Worm (Caenorhabditis elegans) whole organism, L3 larva: Measurements from ENCODE around the gene C34F11.8.

Source experiments
- ZK546.5 ChIP-seq: sonication (generic microtip); optimal IDR thresholded peaks from 2 replicates; lab custom pipeline; 2017; ENCODE audit warnings: missing biosample characterization, missing genetic modification characterization
- aly-2 ChIP-seq: fragments of 150-350 bp; optimal IDR thresholded peaks from 2 replicates; lab custom pipeline; 2014; ENCODE audit warnings: missing biosample characterization, missing genetic modification characterization
- ama-1 ChIP-seq: fragments of 150-350 bp; optimal IDR thresholded peaks from 2 replicates; lab custom pipeline; 2018
- ceh-16 ChIP-seq: sonication (generic microtip); optimal IDR thresholded peaks from 2 replicates; lab custom pipeline; 2017; ENCODE audit warnings: missing biosample characterization, missing genetic modification characterization
- ceh-28 ChIP-seq: fragments of 150-350 bp; optimal IDR thresholded peaks from 2 replicates; lab custom pipeline; 2014; ENCODE audit warnings: missing biosample characterization, missing genetic modification reagents, missing genetic modification characterization
- daf-12 ChIP-seq: fragments of 150-350 bp; optimal IDR thresholded peaks from 2 replicates; lab custom pipeline; 2014; ENCODE audit warnings: missing biosample characterization, missing genetic modification reagents, missing genetic modification characterization
- egl-27 ChIP-seq: sonication (generic microtip); optimal IDR thresholded peaks from 4 replicates; lab custom pipeline; 2017; ENCODE audit warnings: missing biosample characterization, missing genetic modification reagents, missing genetic modification characterization
- egl-5 ChIP-seq: fragments of 150-350 bp; optimal IDR thresholded peaks from 2 replicates; lab custom pipeline; 2017; ENCODE audit warnings: missing biosample characterization, missing genetic modification reagents, missing genetic modification characterization, inconsistent platforms
- elt-1 ChIP-seq: fragments of 150-350 bp; optimal IDR thresholded peaks from 2 replicates; lab custom pipeline; 2014; ENCODE audit warnings: missing biosample characterization, missing genetic modification characterization
- elt-2 ChIP-seq: sonication (generic microtip); optimal IDR thresholded peaks from 2 replicates; lab custom pipeline; 2016; ENCODE audit warnings: missing genetic modification reagents, mild to moderate bottlenecking, missing genetic modification characterization, missing compliant biosample characterization
- elt-3 ChIP-seq, 3 experiments: fragments of 150-350 bp in 1 of 3; sonication (generic microtip) in 2 of 3; optimal IDR thresholded peaks; 2 replicates in 2 of 3; 4 replicates in 1 of 3; lab custom pipeline; 2014 to 2017; ENCODE audit warnings: missing biosample characterization in 3 of 3, missing genetic modification characterization in 3 of 3
- eor-1 ChIP-seq, 2 experiments: fragments of 150-350 bp; optimal IDR thresholded peaks; 2 replicates each; lab custom pipeline; 2014 to 2018; ENCODE audit warnings: missing biosample characterization in 2 of 2, missing genetic modification characterization in 2 of 2
- fkh-10 ChIP-seq: sonication (generic microtip); optimal IDR thresholded peaks from 2 replicates; lab custom pipeline; 2017; ENCODE audit warnings: missing biosample characterization, missing genetic modification reagents, missing genetic modification characterization
- fkh-2 ChIP-seq: fragments of 150-350 bp; optimal IDR thresholded peaks from 2 replicates; lab custom pipeline; 2014; ENCODE audit warnings: missing biosample characterization, missing genetic modification reagents, missing genetic modification characterization
- hmg-11 ChIP-seq: sonication (generic microtip); optimal IDR thresholded peaks from 2 replicates; lab custom pipeline; 2016; ENCODE audit warnings: missing genetic modification characterization, missing compliant biosample characterization
- jun-1 ChIP-seq: fragments of 150-350 bp; optimal IDR thresholded peaks from 2 replicates; lab custom pipeline; 2014; ENCODE audit warnings: missing biosample characterization, missing genetic modification reagents, missing genetic modification characterization
- lin-15B ChIP-seq: fragments of 150-350 bp; optimal IDR thresholded peaks from 2 replicates; lab custom pipeline; 2014; ENCODE audit warnings: missing biosample characterization, missing genetic modification characterization
- lin-39 ChIP-seq: fragments of 150-350 bp; optimal IDR thresholded peaks from 2 replicates; lab custom pipeline; 2018; ENCODE audit warnings: missing biosample characterization, missing genetic modification reagents, missing genetic modification characterization
- mml-1 ChIP-seq: fragments of 150-350 bp; sonication (generic microtip); optimal IDR thresholded peaks from 3 replicates; lab custom pipeline; 2014; ENCODE audit warnings: missing biosample characterization, missing genetic modification characterization
- nfya-1 ChIP-seq: sonication (generic microtip); optimal IDR thresholded peaks from 2 replicates; lab custom pipeline; 2017; ENCODE audit warnings: missing genetic modification characterization, mild to moderate bottlenecking, missing compliant biosample characterization, antibody characterized with exemption, moderate library complexity; ENCODE audit not compliant: insufficient read depth
- nhr-12 ChIP-seq: fragments of 150-350 bp; optimal IDR thresholded peaks from 2 replicates; lab custom pipeline; 2014; ENCODE audit warnings: missing biosample characterization, missing genetic modification characterization
- nhr-23 ChIP-seq: fragments of 150-350 bp; optimal IDR thresholded peaks from 2 replicates; lab custom pipeline; 2014; ENCODE audit warnings: missing biosample characterization, missing genetic modification reagents, missing genetic modification characterization
- nhr-43 ChIP-seq: sonication (generic microtip); optimal IDR thresholded peaks from 2 replicates; lab custom pipeline; 2016; ENCODE audit warnings: mild to moderate bottlenecking, missing genetic modification characterization, missing compliant biosample characterization; ENCODE audit not compliant: poor library complexity, severe bottlenecking
- nhr-77 ChIP-seq: fragments of 150-350 bp; optimal IDR thresholded peaks from 2 replicates; lab custom pipeline; 2014; ENCODE audit warnings: missing biosample characterization, missing genetic modification characterization
- pha-4 ChIP-seq: fragments of 150-350 bp; optimal IDR thresholded peaks from 2 replicates; lab custom pipeline; 2014; ENCODE audit warnings: missing biosample characterization, missing genetic modification reagents, missing genetic modification characterization
- pqm-1 ChIP-seq: fragments of 150-350 bp; optimal IDR thresholded peaks from 2 replicates; lab custom pipeline; 2017; ENCODE audit warnings: missing biosample characterization, missing genetic modification characterization, inconsistent platforms
- sea-2 ChIP-seq: fragments of 150-350 bp; sonication (generic microtip); optimal IDR thresholded peaks from 4 replicates; lab custom pipeline; 2014; ENCODE audit warnings: missing biosample characterization, missing genetic modification reagents, missing genetic modification characterization
- skn-1 ChIP-seq: fragments of 150-350 bp; optimal IDR thresholded peaks from 2 replicates; lab custom pipeline; 2014; ENCODE audit warnings: missing biosample characterization, missing genetic modification characterization
- snpc-4 ChIP-seq: fragments of 150-350 bp; optimal IDR thresholded peaks from 2 replicates; lab custom pipeline; 2014; ENCODE audit warnings: missing biosample characterization, missing genetic modification characterization
- tbx-2 ChIP-seq: sonication (generic microtip); optimal IDR thresholded peaks from 2 replicates; lab custom pipeline; 2016; ENCODE audit warnings: mild to moderate bottlenecking, missing genetic modification characterization, missing compliant biosample characterization
- unc-39 ChIP-seq: sonication (generic microtip); optimal IDR thresholded peaks from 4 replicates; lab custom pipeline; 2017; ENCODE audit warnings: missing biosample characterization, missing genetic modification characterization
- unc-62 ChIP-seq: fragments of 150-350 bp; sonication (generic microtip); optimal IDR thresholded peaks from 4 replicates; lab custom pipeline; 2014; ENCODE audit warnings: missing biosample characterization, missing genetic modification reagents, missing genetic modification characterization

Gene C34F11.8

DNA sequence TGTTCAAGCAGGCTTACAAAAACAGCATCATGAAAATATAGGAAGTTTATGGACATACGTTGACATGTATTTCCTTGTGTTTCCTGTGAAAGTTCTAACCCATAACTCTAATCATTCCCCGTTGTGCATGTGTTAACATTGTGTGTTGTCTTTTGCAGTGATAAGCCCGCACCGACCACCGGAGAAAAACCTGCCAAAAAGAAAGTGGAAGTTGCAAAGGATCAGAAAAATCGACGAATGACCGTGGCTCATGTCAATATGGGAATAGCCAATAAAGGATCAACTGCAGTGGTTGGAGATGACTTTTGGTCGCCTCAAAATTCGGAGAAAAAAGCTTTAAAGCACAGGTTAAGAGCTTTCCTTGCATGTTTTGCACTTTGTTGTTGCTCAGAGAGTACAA is 5.5 kb downstream of the C34F11.8 start:
- no peak for TF ChIP-seq nhr-43
- TF ChIP-seq nhr-12 (tag; lab: Kevin White, UChicago) = no peak
- peak; percentile 39 for TF ChIP-seq elt-2

DNA sequence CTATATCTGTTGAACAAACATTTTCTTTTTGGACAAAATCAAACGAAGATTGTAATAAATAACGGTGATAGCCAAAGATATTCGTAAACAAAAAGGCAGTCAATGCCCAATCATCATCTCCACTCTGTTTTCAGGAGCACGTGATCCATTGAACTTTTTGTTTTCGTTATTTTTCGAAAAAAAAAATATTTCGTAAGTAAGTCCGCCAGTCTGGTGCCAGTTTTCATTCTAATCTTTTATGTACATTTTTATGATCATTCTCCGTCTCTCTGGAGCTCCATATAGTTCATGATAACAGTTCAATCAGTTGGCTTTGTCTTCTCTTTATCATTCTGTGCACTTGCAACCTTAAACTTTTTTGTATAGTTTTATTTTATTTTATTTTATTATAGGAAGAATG is 7.8 kb downstream of the C34F11.8 start, which contains the start of gene ampd-1:
TSS of gene ampd-1 (plus strand) at position 393 of the 400 bp plus-strand sequence.
- TF ChIP-seq unc-62 (no peak), nhr-77 (tag; lab: Kevin White, UChicago) (no peak), elt-2 (peak; percentile 95), nfya-1 (tag; lab: Kevin White, UChicago) (peak; percentile 38), pqm-1 (tag; lab: Kevin White, UChicago) (peak; percentile 68), pha-4 (tag; lab: Kevin White, UChicago) (peak; percentile 38), ceh-28 (tag; lab: Kevin White, UChicago) (no peak), ama-1 (no peak), ZK546.5 (no peak), nhr-43 (no peak), aly-2 (tag; lab: Kevin White, UChicago) (no peak), fkh-10 (GFP tag; lab: Kevin White, UChicago) (no peak), lin-39 (no peak), skn-1 (tag; lab: Kevin White, UChicago) (peak; percentile 8), jun-1 (no peak)
- TF ChIP-seq, all 47 proteins: peak for 5

DNA sequence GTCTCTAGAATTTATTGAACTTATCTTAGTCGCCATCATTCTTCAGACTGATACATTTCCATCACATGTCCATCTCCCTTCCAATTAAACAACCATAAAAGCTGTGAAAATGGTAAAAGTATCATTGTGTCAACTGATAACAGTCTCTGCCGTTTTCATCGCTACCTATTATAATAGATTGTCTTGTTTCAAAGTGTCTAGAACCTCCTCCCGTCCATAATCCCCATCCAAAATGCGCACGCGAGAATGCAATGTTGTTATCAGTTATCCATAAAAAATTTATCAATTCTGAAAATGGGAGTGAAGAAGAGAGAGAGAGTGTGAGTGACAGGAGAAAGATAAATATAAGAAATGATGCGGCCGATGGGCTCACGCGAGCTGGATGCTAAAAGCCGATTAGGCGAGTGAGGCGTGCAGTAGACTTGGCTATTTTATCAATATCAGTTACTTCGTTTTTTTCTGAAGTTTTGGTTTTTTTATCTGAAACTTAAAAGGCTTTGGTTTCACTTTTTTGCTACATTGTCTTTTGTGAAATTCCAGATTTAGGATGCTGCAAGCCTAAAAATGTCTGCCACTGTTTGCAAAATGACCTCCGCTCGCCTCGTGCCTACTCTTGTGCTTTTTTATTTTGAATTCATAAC is 8.7 kb downstream of the C34F11.8 start:
- TF ChIP-seq nfya-1 (tag; lab: Kevin White, UChicago) (peak; percentile 12), pqm-1 (tag; lab: Kevin White, UChicago) (peak; percentile 98), jun-1 (peak; percentile 75), lin-39 (no peak), ceh-16 (tag; lab: Kevin White, UChicago) (no peak), pha-4 (tag; lab: Kevin White, UChicago) (peak; percentile 33), egl-27 (tag; lab: Kevin White, UChicago) (no peak), snpc-4 (no peak), elt-1 (tag; lab: Kevin White, UChicago) (no peak), egl-5 (no peak), elt-2 (peak; percentile 100), sea-2 (GFP tag; lab: Kevin White, UChicago) (no peak), mml-1 (no peak), ZK546.5 (no peak), fkh-2 (tag; lab: Kevin White, UChicago) (no peak), ama-1 (peak; percentile 49), elt-3 (tag; optimal IDR thresholded peaks at IDR 0.05; lab: Kevin White, UChicago) (no peak)

DNA sequence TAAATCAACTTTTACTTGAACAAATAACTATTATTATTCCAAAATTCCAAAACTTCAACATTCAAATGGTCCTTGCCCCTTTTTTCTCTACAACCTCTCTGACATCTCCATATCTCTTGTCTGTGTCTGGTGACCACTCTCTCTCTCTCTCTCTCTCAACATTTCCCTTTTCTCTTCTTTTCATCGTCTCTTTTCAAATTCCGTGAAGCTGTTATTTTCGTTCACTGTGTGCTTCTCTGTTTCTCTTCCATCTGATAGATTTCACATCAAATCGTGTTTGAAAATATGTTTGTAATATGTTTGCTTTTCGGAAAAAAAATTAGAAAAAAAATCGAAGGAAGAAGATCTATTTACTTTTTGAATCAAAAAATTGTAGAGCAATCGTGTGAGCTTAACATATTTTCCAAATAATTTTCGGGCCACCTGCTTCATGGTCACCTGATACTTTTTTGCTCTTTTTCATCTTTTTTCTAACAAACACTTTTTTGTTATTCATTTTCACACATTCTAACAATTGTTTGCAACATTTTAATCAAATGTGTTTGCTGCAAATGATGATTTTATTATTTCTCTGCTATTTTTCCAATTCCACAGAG is 9.7 kb downstream of the C34F11.8 start:
- TF ChIP-seq elt-1 (tag; lab: Kevin White, UChicago) (peak; percentile 9), mml-1 (no peak), eor-1 (tag; optimal IDR thresholded peaks at IDR 0.05; lab: Kevin White, UChicago) (no peak), pqm-1 (tag; lab: Kevin White, UChicago) (no peak), unc-39 (tag; lab: Kevin White, UChicago) (no peak), lin-15B (tag; lab: Kevin White, UChicago) (no peak), daf-12 (no peak), ceh-16 (tag; lab: Kevin White, UChicago) (no peak), tbx-2 (tag; lab: Kevin White, UChicago) (no peak), nfya-1 (tag; lab: Kevin White, UChicago) (peak; percentile 59), nhr-77 (tag; lab: Kevin White, UChicago) (no peak), nhr-23 (peak; percentile 0), pha-4 (tag; lab: Kevin White, UChicago) (peak; percentile 56), hmg-11 (tag; lab: Kevin White, UChicago) (peak; percentile 3), egl-5 (peak; percentile 37), snpc-4 (peak; percentile 63), ama-1 (peak; percentile 30)

DNA sequence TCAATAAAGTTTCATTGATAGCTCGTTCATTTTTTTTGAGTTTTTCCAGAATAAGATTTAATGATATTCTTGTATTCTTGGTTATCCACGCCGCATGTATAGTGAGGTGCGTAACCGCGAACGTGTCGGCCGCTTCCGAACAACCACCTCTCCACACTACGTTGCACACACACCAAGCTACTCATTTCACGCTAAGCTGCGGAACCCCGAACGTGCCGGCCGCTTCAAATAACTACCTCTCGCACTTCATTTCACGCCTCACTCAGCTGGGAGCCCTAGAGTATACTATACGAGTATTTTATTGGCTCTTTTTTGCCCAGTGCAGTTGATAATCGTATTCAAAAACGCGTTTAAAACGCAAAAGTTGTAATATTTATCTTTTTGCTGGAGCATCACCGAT is 10.6 kb downstream of the C34F11.8 start:
- peak; percentile 78 for TF ChIP-seq snpc-4
- TF ChIP-seq nfya-1 (tag; lab: Kevin White, UChicago) = peak; percentile 6
- peak; percentile 40 for TF ChIP-seq elt-2
